Fruit fly (Drosophila melanogaster) S2 (cell line): Measurements from ENCODE around the gene svr.

Source experiments
- CG8478 ChIP-seq: fragments of >200 bp; optimal IDR thresholded peaks from 2 replicates; lab custom pipeline; 2018
- CTCF ChIP-seq, 2 experiments: fragments of >200 bp; optimal IDR thresholded peaks; 2 replicates each; lab custom pipeline; 2018

DNA sequence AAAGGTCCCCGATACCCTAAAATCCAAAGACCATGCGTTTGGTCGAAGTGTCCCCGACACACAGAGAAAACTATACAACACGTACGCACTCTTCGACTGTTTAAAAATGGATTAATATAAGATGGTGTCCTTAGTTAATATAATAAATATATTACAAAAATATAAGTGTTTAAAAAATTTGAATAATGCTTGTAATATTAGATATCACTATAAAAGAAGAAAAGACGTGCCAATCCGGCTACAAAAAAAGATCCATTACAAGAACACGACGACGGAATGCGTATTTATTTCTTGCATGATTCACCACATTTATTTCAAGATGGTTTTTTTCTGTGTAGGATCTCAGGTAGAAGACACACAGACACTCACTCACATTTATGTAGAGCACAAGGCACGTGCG lies 38.4 kb upstream of the svr start:
- no peak for TF ChIP-seq CTCF (optimal IDR thresholded peaks at IDR 0.05; lab: Kevin White, UChicago)
- TF ChIP-seq CG8478 (lab: Kevin White, UChicago): no peak
